Fruit fly (Drosophila melanogaster): ENCODE data around the gene CG7276.

CG7276 gene

dm6 chr3L:15501646-15501972, 3.6 kb downstream of the CG7276 start:
- TF ChIP-seq jim (GFP tag; optimal IDR thresholded peaks at IDR 0.05): no peak
- peak; percentile 32 for TF ChIP-seq woc (GFP tag; optimal IDR thresholded peaks at IDR 0.05)

dm6 chr3L:15502256-15502655, 4.3 kb downstream of the CG7276 start:
- TF ChIP-seq Rel (GFP tag; optimal IDR thresholded peaks at IDR 0.05) (no peak), Rel (tag; optimal IDR thresholded peaks at IDR 0.05) (no peak), psq (GFP tag; optimal IDR thresholded peaks at IDR 0.05) (no peak), Hr83 (GFP tag; optimal IDR thresholded peaks at IDR 0.05; ENCODE audit: poor library complexity, severe bottlenecking) (no peak), GATAd (GFP tag; optimal IDR thresholded peaks at IDR 0.05) (no peak), Hnf4 (GFP tag; optimal IDR thresholded peaks at IDR 0.05) (no peak), rgr (GFP tag; optimal IDR thresholded peaks at IDR 0.05) (no peak), pan (optimal IDR thresholded peaks at IDR 0.05) (no peak), foxo (GFP tag; optimal IDR thresholded peaks at IDR 0.05) (no peak), dmrt93B (GFP tag; optimal IDR thresholded peaks at IDR 0.05) (no peak), CrebA (GFP tag; optimal IDR thresholded peaks at IDR 0.05; ENCODE audit: borderline replicate concordance) (no peak), CG32264 (GFP tag; optimal IDR thresholded peaks at IDR 0.05) (no peak), brk (GFP tag; optimal IDR thresholded peaks at IDR 0.05) (no peak), h (GFP tag; optimal IDR thresholded peaks at IDR 0.05) (no peak), Vsx2 (GFP tag; optimal IDR thresholded peaks at IDR 0.05; ENCODE audit: partially characterized antibody) (no peak), woc (GFP tag; optimal IDR thresholded peaks at IDR 0.05) (no peak), CG9705 (GFP tag; optimal IDR thresholded peaks at IDR 0.05) (no peak), Dfd (GFP tag; optimal IDR thresholded peaks at IDR 0.05) (no peak), ey (GFP tag; optimal IDR thresholded peaks at IDR 0.05) (no peak), br (GFP tag; optimal IDR thresholded peaks at IDR 0.05) (no peak)

- TF ChIP-seq CrebA (GFP tag; optimal IDR thresholded peaks at IDR 0.05; ENCODE audit: borderline replicate concordance) (no peak), Hnf4 (GFP tag; optimal IDR thresholded peaks at IDR 0.05) (no peak), Rel (GFP tag; optimal IDR thresholded peaks at IDR 0.05) (no peak), Rel (tag; optimal IDR thresholded peaks at IDR 0.05) (peak; percentile 29), br (GFP tag; optimal IDR thresholded peaks at IDR 0.05) (no peak), sage (GFP tag; optimal IDR thresholded peaks at IDR 0.05) (peak; percentile 14), Jra (GFP tag; optimal IDR thresholded peaks at IDR 0.05) (no peak), CG9705 (GFP tag; optimal IDR thresholded peaks at IDR 0.05) (no peak)
These were observed 6.7 kb downstream of the CG7276 start, which contains the start of gene CG7857 for dm6 chr3L:15504687-15505086. TSS of gene CG7857 (minus strand) at chr3L:15504894.

- no peak for TF ChIP-seq jim (GFP tag; optimal IDR thresholded peaks at IDR 0.05)
- no peak for TF ChIP-seq OdsH (GFP tag; optimal IDR thresholded peaks at IDR 0.05)
- no peak for TF ChIP-seq rgr (GFP tag; optimal IDR thresholded peaks at IDR 0.05)
- TF ChIP-seq sage (GFP tag; optimal IDR thresholded peaks at IDR 0.05): peak; percentile 2
- TF ChIP-seq tai (GFP tag; optimal IDR thresholded peaks at IDR 0.05): no peak
These were observed 8.3 kb downstream of the CG7276 start for dm6 chr3L:15506174-15506926.

dm6 chr3L:15507148-15507896, 9.3 kb downstream of the CG7276 start:
- TF ChIP-seq sage (GFP tag; optimal IDR thresholded peaks at IDR 0.05) (no peak), CrebA (GFP tag; optimal IDR thresholded peaks at IDR 0.05; ENCODE audit: borderline replicate concordance) (no peak), GATAd (GFP tag; optimal IDR thresholded peaks at IDR 0.05) (no peak), usp (GFP tag; optimal IDR thresholded peaks at IDR 0.05) (no peak), rgr (GFP tag; optimal IDR thresholded peaks at IDR 0.05) (no peak), Dif (GFP tag; optimal IDR thresholded peaks at IDR 0.05; ENCODE audit: partially characterized antibody) (peak; percentile 92), N (GFP tag; optimal IDR thresholded peaks at IDR 0.05) (no peak), jim (GFP tag; optimal IDR thresholded peaks at IDR 0.05) (no peak), Rel (GFP tag; optimal IDR thresholded peaks at IDR 0.05) (no peak), Rel (tag; optimal IDR thresholded peaks at IDR 0.05) (peak; percentile 95), HLH106 (tag; optimal IDR thresholded peaks at IDR 0.05) (no peak), foxo (GFP tag; optimal IDR thresholded peaks at IDR 0.05) (no peak), pan (optimal IDR thresholded peaks at IDR 0.05) (no peak), h (GFP tag; optimal IDR thresholded peaks at IDR 0.05) (no peak), Vsx2 (GFP tag; optimal IDR thresholded peaks at IDR 0.05; ENCODE audit: partially characterized antibody) (no peak), ey (GFP tag; optimal IDR thresholded peaks at IDR 0.05) (no peak), Hr78 (GFP tag; optimal IDR thresholded peaks at IDR 0.05) (no peak), dl (GFP tag; optimal IDR thresholded peaks at IDR 0.05; ENCODE audit: insufficient read depth in 1 of 2, partially characterized antibody in 2 of 2) (peak; percentile 80 to 81), br (GFP tag; optimal IDR thresholded peaks at IDR 0.05) (no peak), psq (GFP tag; optimal IDR thresholded peaks at IDR 0.05) (no peak), Hr83 (GFP tag; optimal IDR thresholded peaks at IDR 0.05; ENCODE audit: poor library complexity, severe bottlenecking) (no peak), lola (GFP tag; optimal IDR thresholded peaks at IDR 0.05) (no peak), Myc (optimal IDR thresholded peaks at IDR 0.05) (no peak)

Measured in whole organism, wandering third instar larva.